Worm (Caenorhabditis elegans): ENCODE results near the gene sru-13.

Gene sru-13

DNA sequence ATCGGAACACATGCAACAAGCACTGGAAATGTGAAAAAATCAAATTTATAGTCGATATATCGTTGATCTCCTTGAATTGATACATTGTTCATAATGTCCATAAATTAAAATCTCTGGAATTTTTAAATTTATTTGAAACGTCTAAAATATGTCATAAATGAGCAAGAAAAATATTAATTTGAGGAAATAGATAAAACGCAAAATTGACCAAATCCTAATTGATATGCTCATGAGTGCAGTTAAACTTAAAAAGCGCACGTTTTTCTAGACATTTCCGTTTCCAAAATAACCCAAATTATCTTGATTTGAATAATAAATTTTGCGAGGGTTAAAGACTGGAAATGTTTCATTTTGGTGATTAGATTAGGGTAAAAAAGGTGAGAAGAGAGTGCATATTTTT, at the start of gene sru-13:
Gene sru-13 (minus strand): TSS at position 101 of the 400 bp plus-strand sequence.
- no peak for TF ChIP-seq sea-1 (GFP tag; conservative IDR thresholded peaks at IDR 0.05)
- TF ChIP-seq ceh-13 (GFP tag; optimal IDR thresholded peaks at IDR 0.05): no peak
- TF ChIP-seq tbx-37 (GFP tag; conservative IDR thresholded peaks at IDR 0.05): no peak
- no peak for TF ChIP-seq B0310.2 (tag; optimal IDR thresholded peaks at IDR 0.05)

- TF ChIP-seq ceh-13 (GFP tag; optimal IDR thresholded peaks at IDR 0.05) (no peak), ceh-36 (tag; optimal IDR thresholded peaks at IDR 0.05) (no peak), scrt-1 (GFP tag; IDR thresholded peaks at IDR 0.05) (no peak), hmbx-1 (tag; optimal IDR thresholded peaks at IDR 0.05) (no peak)
Observed at ce11 chrIV:12571047-12571446, 48.6 kb upstream of the sru-13 start, which contains the start of gene K08E7.4. K08E7.4 (minus strand) TSS chrIV:12571147.

DNA sequence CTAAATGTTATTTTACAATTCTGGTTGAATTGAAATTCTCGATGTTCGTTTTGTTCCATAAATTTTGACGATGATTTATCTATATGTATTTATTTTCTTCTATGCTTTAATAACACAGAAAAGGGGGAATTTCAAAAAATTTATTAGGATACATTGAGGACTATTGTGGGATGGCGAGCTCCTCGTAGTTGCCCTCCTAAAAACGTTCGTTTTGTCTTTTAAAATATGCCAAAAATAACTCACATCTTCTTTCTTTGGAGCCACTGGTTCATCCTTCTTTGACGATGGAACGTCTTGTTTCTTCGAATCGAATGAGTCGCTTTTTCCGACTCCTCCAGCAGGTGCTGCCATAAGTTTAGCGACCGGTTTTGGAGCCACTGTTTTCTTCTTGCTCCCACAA, 48.1 kb upstream of the sru-13 start:
- TF ChIP-seq sea-1 (GFP tag; conservative IDR thresholded peaks at IDR 0.05): no peak
- no peak for TF ChIP-seq hmg-4 (GFP tag; optimal IDR thresholded peaks at IDR 0.05)
- no peak for TF ChIP-seq ceh-13 (GFP tag; optimal IDR thresholded peaks at IDR 0.05)
- TF ChIP-seq ceh-36 (tag; optimal IDR thresholded peaks at IDR 0.05): no peak
- no peak for TF ChIP-seq pes-1 (GFP tag; IDR thresholded peaks at IDR 0.05)
- no peak for TF ChIP-seq tbx-11 (GFP tag; IDR thresholded peaks at IDR 0.05)
- no peak for TF ChIP-seq tra-4 (tag; optimal IDR thresholded peaks at IDR 0.05)
- TF ChIP-seq scrt-1 (GFP tag; IDR thresholded peaks at IDR 0.05): no peak
- TF ChIP-seq hnd-1 (tag; optimal IDR thresholded peaks at IDR 0.05): no peak
- no peak for TF ChIP-seq aly-1 (tag; optimal IDR thresholded peaks at IDR 0.05)
- no peak for TF ChIP-seq B0310.2 (tag; optimal IDR thresholded peaks at IDR 0.05)
- TF ChIP-seq ama-1 (optimal IDR thresholded peaks at IDR 0.05): no peak
- TF ChIP-seq tbx-37 (GFP tag; conservative IDR thresholded peaks at IDR 0.05): no peak
- no peak for TF ChIP-seq F13C5.2 (tag; optimal IDR thresholded peaks at IDR 0.05)
- TF ChIP-seq flt-1 (GFP tag; IDR thresholded peaks at IDR 0.05): no peak

DNA sequence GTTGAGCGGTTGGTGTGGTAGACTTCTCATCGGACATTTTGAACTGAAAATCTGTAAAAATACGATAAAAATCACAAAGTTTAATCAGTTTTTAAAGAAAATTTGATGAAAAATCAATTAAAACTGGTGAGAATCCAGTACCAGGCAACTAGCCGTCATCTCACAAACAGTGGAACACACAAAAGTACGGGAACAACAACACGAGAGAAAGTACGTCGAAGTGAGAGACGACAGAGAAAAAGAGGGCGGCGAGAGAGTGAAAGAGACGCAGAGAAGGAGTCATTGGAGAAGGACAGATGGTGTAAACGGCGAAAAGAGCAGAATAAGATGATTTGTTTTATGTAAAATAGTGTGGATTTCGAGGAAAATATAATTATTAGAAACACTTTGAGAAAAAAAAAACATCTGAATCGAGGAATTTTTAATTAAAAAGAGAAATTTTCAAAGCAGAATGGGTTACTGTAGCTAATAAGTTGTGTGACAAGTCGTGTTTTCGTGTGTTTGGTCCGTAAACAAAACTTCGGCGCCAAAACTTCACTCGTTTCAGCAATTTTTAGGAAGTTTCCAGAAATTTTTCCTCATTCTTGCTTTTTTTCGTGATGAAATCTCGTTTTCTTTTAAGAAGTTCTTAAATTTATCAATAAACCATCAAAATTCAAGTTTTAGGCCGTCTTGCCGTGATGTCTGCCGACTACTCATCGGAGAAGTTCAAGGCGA, 44.9 kb upstream of the sru-13 start, which contains the start of the genes hsb-1 and let-99:
Gene hsb-1 (minus strand): TSS at position 51 of the 717 bp plus-strand sequence.
Gene let-99 (plus strand): TSS at position 667 of the 717 bp plus-strand sequence.
- no peak for TF ChIP-seq aly-1 (tag; optimal IDR thresholded peaks at IDR 0.05)
- no peak for TF ChIP-seq tbx-37 (GFP tag; conservative IDR thresholded peaks at IDR 0.05)
- no peak for TF ChIP-seq ceh-13 (GFP tag; optimal IDR thresholded peaks at IDR 0.05)
- TF ChIP-seq tbx-11 (GFP tag; IDR thresholded peaks at IDR 0.05): no peak
- TF ChIP-seq F13C5.2 (tag; optimal IDR thresholded peaks at IDR 0.05): no peak
- TF ChIP-seq tra-4 (tag; optimal IDR thresholded peaks at IDR 0.05): no peak
- no peak for TF ChIP-seq scrt-1 (GFP tag; IDR thresholded peaks at IDR 0.05)

ce11 chrIV:12565933-12566540, 43.6 kb upstream of the sru-13 start, which contains the start of gene eak-7:
eak-7 (minus strand) TSS chrIV:12565983.
- TF ChIP-seq pes-1 (GFP tag; IDR thresholded peaks at IDR 0.05) (no peak), F13C5.2 (tag; optimal IDR thresholded peaks at IDR 0.05) (no peak), ceh-13 (GFP tag; optimal IDR thresholded peaks at IDR 0.05) (no peak), sea-1 (GFP tag; conservative IDR thresholded peaks at IDR 0.05) (no peak), hmbx-1 (tag; optimal IDR thresholded peaks at IDR 0.05) (no peak), tbx-37 (GFP tag; conservative IDR thresholded peaks at IDR 0.05) (no peak), hnd-1 (tag; optimal IDR thresholded peaks at IDR 0.05) (no peak), hmg-4 (GFP tag; optimal IDR thresholded peaks at IDR 0.05) (no peak), tra-4 (tag; optimal IDR thresholded peaks at IDR 0.05) (no peak), flt-1 (GFP tag; IDR thresholded peaks at IDR 0.05) (no peak), ets-7 (tag; optimal IDR thresholded peaks at IDR 0.05) (no peak)

- no peak for TF ChIP-seq ceh-13 (GFP tag; optimal IDR thresholded peaks at IDR 0.05)
- TF ChIP-seq aly-1 (tag; optimal IDR thresholded peaks at IDR 0.05): no peak
- no peak for TF ChIP-seq hmg-4 (GFP tag; optimal IDR thresholded peaks at IDR 0.05)
- TF ChIP-seq ceh-36 (tag; optimal IDR thresholded peaks at IDR 0.05): no peak
- TF ChIP-seq pes-1 (GFP tag; IDR thresholded peaks at IDR 0.05): no peak
- no peak for TF ChIP-seq tra-4 (tag; optimal IDR thresholded peaks at IDR 0.05)
- TF ChIP-seq hmbx-1 (tag; optimal IDR thresholded peaks at IDR 0.05): no peak
- TF ChIP-seq tbx-11 (GFP tag; IDR thresholded peaks at IDR 0.05): no peak
- no peak for TF ChIP-seq tbx-37 (GFP tag; conservative IDR thresholded peaks at IDR 0.05)
- TF ChIP-seq B0310.2 (tag; optimal IDR thresholded peaks at IDR 0.05): no peak
- TF ChIP-seq ama-1 (optimal IDR thresholded peaks at IDR 0.05): no peak
- no peak for TF ChIP-seq hnd-1 (tag; optimal IDR thresholded peaks at IDR 0.05)
- no peak for TF ChIP-seq flt-1 (GFP tag; IDR thresholded peaks at IDR 0.05)
- TF ChIP-seq scrt-1 (GFP tag; IDR thresholded peaks at IDR 0.05): no peak
- no peak for TF ChIP-seq sea-1 (GFP tag; conservative IDR thresholded peaks at IDR 0.05)
- TF ChIP-seq F13C5.2 (tag; optimal IDR thresholded peaks at IDR 0.05): no peak
- no peak for TF ChIP-seq ets-7 (tag; optimal IDR thresholded peaks at IDR 0.05)
Observed at ce11 chrIV:12560568-12560967, 38.1 kb upstream of the sru-13 start, which contains the start of gene snb-7. snb-7 (plus strand) TSS chrIV:12560868.

DNA sequence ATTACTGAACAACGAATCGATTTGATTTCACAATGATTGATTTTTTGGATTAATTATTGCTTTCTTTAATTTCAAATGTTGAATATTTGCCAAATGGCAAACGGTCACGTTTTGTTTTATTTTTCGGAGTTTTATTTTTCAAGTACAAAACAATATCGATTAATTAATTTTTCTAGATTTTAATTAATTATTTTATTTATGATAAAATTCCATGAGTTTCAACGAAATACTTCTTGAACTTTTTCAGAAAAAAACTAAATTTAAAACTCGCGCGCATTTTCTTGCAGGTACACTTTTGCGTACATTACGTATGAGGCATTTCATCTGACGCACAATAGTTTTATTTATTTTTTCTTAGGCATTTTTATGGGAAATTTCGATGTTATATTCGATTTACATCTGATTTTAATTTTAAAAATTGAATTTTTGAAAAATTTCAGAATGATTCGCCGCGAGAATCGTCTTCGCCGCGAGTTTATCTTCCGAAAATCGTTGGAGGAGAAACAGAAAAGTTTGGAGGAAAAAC, 36.6 kb upstream of the sru-13 start, which contains the start of the genes ZK795.2 and ZK795.3:
Gene ZK795.2 (minus strand): TSS at position 51 of the 526 bp plus-strand sequence.
Gene ZK795.3 (plus strand): TSS at position 441 of the 526 bp plus-strand sequence.
- TF ChIP-seq ceh-13 (GFP tag; optimal IDR thresholded peaks at IDR 0.05) (no peak), F13C5.2 (tag; optimal IDR thresholded peaks at IDR 0.05) (no peak), tbx-11 (GFP tag; IDR thresholded peaks at IDR 0.05) (no peak), ets-7 (tag; optimal IDR thresholded peaks at IDR 0.05) (no peak), pes-1 (GFP tag; IDR thresholded peaks at IDR 0.05) (no peak), sea-1 (GFP tag; conservative IDR thresholded peaks at IDR 0.05) (no peak), tra-4 (tag; optimal IDR thresholded peaks at IDR 0.05) (no peak), hmg-4 (GFP tag; optimal IDR thresholded peaks at IDR 0.05) (no peak), tbx-37 (GFP tag; conservative IDR thresholded peaks at IDR 0.05) (no peak)
